Fruit fly (Drosophila melanogaster) whole organism, embryonic: ENCODE results near the gene CG3726.
A peak's percentile ranks its signal among the peaks of the same experiment; 100 is the strongest.

Experiments
- B-H1 ChIP-seq: fragments of 200-800 bp; sonication (Bioruptor generic); IDR thresholded peaks from 3 replicates; pipeline ENCODE4 v1.3.6; 2022; ENCODE audit warnings: missing biosample characterization, missing genetic modification characterization
- Blimp-1 ChIP-seq: fragments of 200-800 bp; sonication (Bioruptor generic); optimal IDR thresholded peaks from 3 replicates; lab custom pipeline; 2018; ENCODE audit warnings: missing biosample characterization, missing genetic modification characterization, mild to moderate bottlenecking, moderate library complexity, missing genetic modification reagents
- CG10267 ChIP-seq: fragments of 200-800 bp; sonication (Bioruptor generic); optimal IDR thresholded peaks from 2 replicates; lab custom pipeline; 2018; ENCODE audit warnings: missing biosample characterization, mild to moderate bottlenecking, missing genetic modification characterization, moderate library complexity
- CG10321 ChIP-seq: fragments of 200-800 bp; sonication (Bioruptor generic); IDR thresholded peaks from 2 replicates; pipeline ENCODE4 v1.3.6; 2022; ENCODE audit warnings: missing biosample characterization, missing genetic modification characterization
- CG11247 ChIP-seq: fragments of 200-800 bp; sonication (Bioruptor generic); IDR thresholded peaks from 2 replicates; pipeline ENCODE4 v1.3.6; 2022; ENCODE audit warnings: missing biosample characterization, missing genetic modification characterization
- CG12299 ChIP-seq: fragments of 200-800 bp; sonication (Bioruptor generic); optimal IDR thresholded peaks from 2 replicates; lab custom pipeline; 2018; ENCODE audit warnings: missing biosample characterization, mild to moderate bottlenecking, missing genetic modification characterization
- CG1233 ChIP-seq: fragments of 200-800 bp; sonication (Bioruptor generic); optimal IDR thresholded peaks from 4 replicates; lab custom pipeline; 2018; ENCODE audit warnings: missing biosample characterization, mild to moderate bottlenecking, missing genetic modification characterization
- CG13894 ChIP-seq: fragments of 200-800 bp; sonication (Bioruptor generic); optimal IDR thresholded peaks from 3 replicates; lab custom pipeline; 2018; ENCODE audit warnings: missing biosample characterization, mild to moderate bottlenecking, missing genetic modification characterization, moderate library complexity
- CG14860 ChIP-seq: fragments of 200-800 bp; sonication (Bioruptor generic); IDR thresholded peaks from 3 replicates; pipeline ENCODE4 v1.3.6; 2022; ENCODE audit warnings: missing biosample characterization, missing genetic modification characterization; ENCODE audit not compliant: partially characterized antibody
- CG15479 ChIP-seq: fragments of 200-800 bp; sonication (Bioruptor generic); optimal IDR thresholded peaks from 3 replicates; lab custom pipeline; 2019; ENCODE audit warnings: missing biosample characterization, mild to moderate bottlenecking, missing genetic modification characterization, moderate library complexity
- CG1603 ChIP-seq: fragments of 200-800 bp; sonication (Bioruptor generic); optimal IDR thresholded peaks from 2 replicates; lab custom pipeline; 2019; ENCODE audit warnings: missing biosample characterization, mild to moderate bottlenecking, missing genetic modification characterization, moderate library complexity
- CG16813 ChIP-seq: fragments of 200-800 bp; sonication (Bioruptor generic); IDR thresholded peaks from 3 replicates; pipeline ENCODE4 v1.3.6; 2022; ENCODE audit warnings: missing biosample characterization, missing genetic modification characterization; ENCODE audit not compliant: partially characterized antibody
- CG17912 ChIP-seq: fragments of 200-800 bp; sonication (Bioruptor generic); optimal IDR thresholded peaks from 2 replicates; lab custom pipeline; 2018; ENCODE audit warnings: missing biosample characterization, mild to moderate bottlenecking, missing genetic modification characterization
- CG33557 ChIP-seq: fragments of 200-800 bp; sonication (Bioruptor generic); optimal IDR thresholded peaks from 2 replicates; lab custom pipeline; 2019; ENCODE audit warnings: missing biosample characterization, mild to moderate bottlenecking, missing genetic modification characterization, moderate library complexity
- CG3407 ChIP-seq: fragments of 200-800 bp; sonication (Bioruptor generic); optimal IDR thresholded peaks from 2 replicates; lab custom pipeline; 2018; ENCODE audit warnings: missing biosample characterization, mild to moderate bottlenecking, missing genetic modification characterization
- CG6254 ChIP-seq: fragments of 200-800 bp; sonication (Bioruptor generic); optimal IDR thresholded peaks from 3 replicates; lab custom pipeline; 2017; ENCODE audit warnings: mild to moderate bottlenecking, missing biosample characterization, missing genetic modification reagents, missing genetic modification characterization
- CG6654 ChIP-seq: fragments of 200-800 bp; sonication (Bioruptor generic); optimal IDR thresholded peaks from 2 replicates; lab custom pipeline; 2017; ENCODE audit warnings: missing biosample characterization, mild to moderate bottlenecking, missing genetic modification characterization
- CG6765 ChIP-seq: fragments of 200-800 bp; sonication (Bioruptor generic); optimal IDR thresholded peaks from 3 replicates; lab custom pipeline; 2017; ENCODE audit warnings: missing biosample characterization, mild to moderate bottlenecking, missing genetic modification characterization
- CG8089 ChIP-seq: fragments of 200-800 bp; sonication (Bioruptor generic); optimal IDR thresholded peaks from 3 replicates; lab custom pipeline; 2016; ENCODE audit warnings: missing biosample characterization, missing genetic modification characterization
- CG8765 ChIP-seq: fragments of 200-800 bp; sonication (Bioruptor generic); IDR thresholded peaks from 2 replicates; pipeline ENCODE4 v1.3.6; 2022; ENCODE audit warnings: missing biosample characterization, missing genetic modification characterization
- CG9437 ChIP-seq: fragments of 200-800 bp; sonication (Bioruptor generic); optimal IDR thresholded peaks from 2 replicates; lab custom pipeline; 2018; ENCODE audit warnings: missing biosample characterization, mild to moderate bottlenecking, missing genetic modification characterization
- Dbx ChIP-seq: fragments of 200-800 bp; sonication (Bioruptor generic); IDR thresholded peaks from 3 replicates; pipeline ENCODE4 v1.3.6; 2022; ENCODE audit warnings: missing biosample characterization, missing genetic modification characterization
- Deaf1 ChIP-seq: fragments of 200-800 bp; optimal IDR thresholded peaks from 3 replicates; lab custom pipeline; 2019; ENCODE audit warnings: missing biosample characterization, mild to moderate bottlenecking, missing genetic modification characterization, moderate library complexity
- E2f2 ChIP-seq: fragments of 200-800 bp; sonication (Bioruptor generic); IDR thresholded peaks from 2 replicates; pipeline ENCODE4 v1.3.6; 2022; ENCODE audit warnings: missing biosample characterization, missing genetic modification characterization
- ERR ChIP-seq: fragments of 200-800 bp; sonication (Bioruptor generic); optimal IDR thresholded peaks from 2 replicates; lab custom pipeline; 2016; ENCODE audit warnings: missing biosample characterization, missing genetic modification characterization
- Hey ChIP-seq: fragments of 200-800 bp; sonication (Bioruptor generic); optimal IDR thresholded peaks from 3 replicates; lab custom pipeline; 2018; ENCODE audit warnings: missing biosample characterization, mild to moderate bottlenecking, missing genetic modification characterization
- Hr39 ChIP-seq: fragments of >200 bp; optimal IDR thresholded peaks from 2 replicates; lab custom pipeline; 2017
- Lim3 ChIP-seq: fragments of 200-800 bp; sonication (Bioruptor generic); IDR thresholded peaks from 2 replicates; pipeline ENCODE4 v1.3.6; 2022; ENCODE audit warnings: missing biosample characterization, missing genetic modification characterization
- Meics ChIP-seq: fragments of 200-800 bp; sonication (Bioruptor generic); optimal IDR thresholded peaks from 2 replicates; lab custom pipeline; 2017; ENCODE audit warnings: missing biosample characterization, mild to moderate bottlenecking, missing genetic modification characterization
- Sry-δ ChIP-seq: fragments of 200-800 bp; sonication (Bioruptor generic); optimal IDR thresholded peaks from 2 replicates; lab custom pipeline; 2016; ENCODE audit warnings: missing biosample characterization, missing genetic modification characterization
- bigmax ChIP-seq: fragments of 200-800 bp; sonication (Bioruptor generic); optimal IDR thresholded peaks from 2 replicates; lab custom pipeline; 2018; ENCODE audit warnings: missing biosample characterization, mild to moderate bottlenecking, missing genetic modification characterization
- br ChIP-seq: fragments of >200 bp; optimal IDR thresholded peaks from 2 replicates; lab custom pipeline; 2017
- bsh ChIP-seq, 2 experiments: fragments of 200-800 bp; sonication (Bioruptor generic); optimal IDR thresholded peaks; 2 replicates each; lab custom pipeline; 2017 to 2018; ENCODE audit warnings: mild to moderate bottlenecking in 2 of 2, missing biosample characterization in 2 of 2, missing genetic modification characterization in 2 of 2, moderate library complexity in 1 of 2
- cato ChIP-seq: fragments of 200-800 bp; sonication (Bioruptor generic); optimal IDR thresholded peaks from 2 replicates; lab custom pipeline; 2016; ENCODE audit warnings: missing biosample characterization, missing genetic modification characterization, borderline replicate concordance
- ci ChIP-seq: fragments of 200-800 bp; sonication (Bioruptor generic); IDR thresholded peaks from 3 replicates; pipeline ENCODE4 v1.3.6; 2022; ENCODE audit warnings: missing biosample characterization, missing genetic modification characterization
- dpn ChIP-seq, 2 experiments: fragments of 200-800 bp; sonication (Bioruptor generic); optimal IDR thresholded peaks; 3 replicates each; lab custom pipeline; 2016; ENCODE audit warnings: missing biosample characterization in 2 of 2, missing genetic modification characterization in 2 of 2
- hbn ChIP-seq: fragments of 200-800 bp; sonication (Bioruptor generic); IDR thresholded peaks from 2 replicates; pipeline ENCODE4 v1.3.6; 2022; ENCODE audit warnings: missing biosample characterization, missing genetic modification characterization; ENCODE audit not compliant: partially characterized antibody
- klu ChIP-seq: fragments of 200-800 bp; sonication (Bioruptor generic); IDR thresholded peaks from 2 replicates; pipeline ENCODE4 v1.3.6; 2022; ENCODE audit warnings: missing biosample characterization, missing genetic modification characterization
- odd ChIP-seq: fragments of 200-800 bp; sonication (Bioruptor generic); optimal IDR thresholded peaks from 2 replicates; lab custom pipeline; 2017; ENCODE audit warnings: missing biosample characterization, mild to moderate bottlenecking, missing genetic modification characterization
- p53 ChIP-seq: fragments of 200-800 bp; sonication (Bioruptor generic); optimal IDR thresholded peaks from 2 replicates; lab custom pipeline; 2016; ENCODE audit warnings: missing biosample characterization, missing genetic modification characterization
- peb ChIP-seq: fragments of 200-800 bp; sonication (Bioruptor generic); IDR thresholded peaks from 2 replicates; pipeline ENCODE4 v1.3.6; 2022; ENCODE audit warnings: missing biosample characterization, missing genetic modification characterization
- pita ChIP-seq: fragments of 200-800 bp; sonication (Bioruptor generic); optimal IDR thresholded peaks from 2 replicates; lab custom pipeline; 2017; ENCODE audit warnings: missing biosample characterization, mild to moderate bottlenecking, missing genetic modification characterization
- prd ChIP-seq, 3 experiments: fragments of >200 bp in 2 of 3; fragments of 200-800 bp in 1 of 3; sonication (Bioruptor generic) in 1 of 3; optimal IDR thresholded peaks in 2 of 3; IDR thresholded peaks in 1 of 3; 2 replicates in 2 of 3; 3 replicates in 1 of 3; pipeline versions ENCODE4 v1.3.6 to Lab custom; 2017 to 2022; ENCODE audit warnings: missing biosample characterization in 1 of 3, missing genetic modification characterization in 1 of 3
- rib ChIP-seq: fragments of 200-800 bp; sonication (Bioruptor generic); IDR thresholded peaks from 2 replicates; pipeline ENCODE4 v1.3.6; 2022; ENCODE audit warnings: missing biosample characterization, missing genetic modification characterization
- sens ChIP-seq: fragments of 200-800 bp; sonication (Bioruptor generic); peaks from one replicate; lab custom pipeline; 2016; ENCODE audit warnings: missing biosample characterization, missing genetic modification characterization
- sim ChIP-seq: fragments of 200-800 bp; sonication (Bioruptor generic); IDR thresholded peaks from 2 replicates; pipeline ENCODE4 v1.3.6; 2022; ENCODE audit warnings: missing biosample characterization, missing genetic modification characterization
- sisA ChIP-seq: fragments of 200-800 bp; sonication (Bioruptor generic); IDR thresholded peaks from 2 replicates; pipeline ENCODE4 v1.3.6; 2022; ENCODE audit warnings: missing biosample characterization, missing genetic modification characterization
- slp2 ChIP-seq: fragments of 200-800 bp; sonication (Bioruptor generic); optimal IDR thresholded peaks from 2 replicates; lab custom pipeline; 2016; ENCODE audit warnings: missing biosample characterization, missing genetic modification characterization
- so ChIP-seq: fragments of 200-800 bp; sonication (Bioruptor generic); IDR thresholded peaks from 3 replicates; pipeline ENCODE4 v1.3.6; 2022; ENCODE audit warnings: missing biosample characterization, missing genetic modification characterization

The CG3726 gene

dm6 chrX:5895821-5896550 lies 20.9 kb upstream of the CG3726 start (continued):
- peak; percentile 45; the same call in 1 of the 2 replicates for TF ChIP-seq rib (GFP tag; lab: Robert Waterston, UW)
- TF ChIP-seq CG1603 (tag; lab: Kevin White, UChicago) = peak; percentile 96
- TF ChIP-seq sisA = peak; percentile 96
- TF ChIP-seq p53 = peak; percentile 75
- TF ChIP-seq klu (GFP tag; lab: Robert Waterston, UW) = peak; percentile 74
- TF ChIP-seq CG6254 (GFP tag; lab: Kevin White, UChicago) = peak; percentile 92
- TF ChIP-seq CG8089 (GFP tag; lab: Kevin White, UChicago) = peak; percentile 88
- no peak for TF ChIP-seq hbn
- TF ChIP-seq CG13894 (tag; lab: Kevin White, UChicago) = no peak
- TF ChIP-seq CG15479 = no peak
- peak; percentile 79 for TF ChIP-seq cato
- peak; percentile 99 for TF ChIP-seq sens (GFP tag; lab: Kevin White, UChicago)
- peak; percentile 60; the same call in 2 of the 3 replicates for TF ChIP-seq Dbx (GFP tag; lab: Robert Waterston, UW)
- TF ChIP-seq CG6765 = peak; percentile 29
- no peak for TF ChIP-seq bigmax (GFP tag; lab: Kevin White, UChicago)
- peak; percentile 91 for TF ChIP-seq B-H1 (GFP tag; lab: Robert Waterston, UW)
- no peak for TF ChIP-seq prd (optimal IDR thresholded peaks at IDR 0.05; lab: Kevin White, UChicago)
- peak; percentile 92 for TF ChIP-seq prd (GFP tag; IDR thresholded peaks at IDR 0.05; lab: Robert Waterston, UW)
- TF ChIP-seq so (GFP tag; lab: Robert Waterston, UW) = peak; percentile 90
- peak; percentile 92 for TF ChIP-seq sim (GFP tag; lab: Robert Waterston, UW)
- TF ChIP-seq CG17912 = no peak
- peak; percentile 83 for TF ChIP-seq CG1233 (GFP tag; lab: Kevin White, UChicago)
- peak; percentile 97 for TF ChIP-seq ci (GFP tag; lab: Robert Waterston, UW)
- TF ChIP-seq CG10321 (GFP tag; lab: Robert Waterston, UW) = peak; percentile 72
- TF ChIP-seq Hey (tag; lab: Kevin White, UChicago) = peak; percentile 14
- no peak for TF ChIP-seq Hr39 (lab: Kevin White, UChicago)
- TF ChIP-seq pita (GFP tag; lab: Kevin White, UChicago) = no peak
- TF ChIP-seq br (lab: Kevin White, UChicago) = no peak
- TF ChIP-seq CG9437 (GFP tag; lab: Kevin White, UChicago) = peak; percentile 66
- peak; percentile 83 for TF ChIP-seq odd (GFP tag; lab: Kevin White, UChicago)
- TF ChIP-seq CG6654 (GFP tag; lab: Kevin White, UChicago) = peak; percentile 76
- peak; percentile 50 for TF ChIP-seq Deaf1 (tag; lab: Kevin White, UChicago)
- peak; percentile 78 for TF ChIP-seq CG10267 (tag; lab: Kevin White, UChicago)
- TF ChIP-seq CG8765 = peak; percentile 69
- peak; percentile 82 for TF ChIP-seq Meics (GFP tag; lab: Kevin White, UChicago)
- peak; percentile 88 to 93 for TF ChIP-seq dpn (GFP tag; optimal IDR thresholded peaks at IDR 0.05; lab: Kevin White, UChicago)
- peak; percentile 34 for TF ChIP-seq CG33557 (GFP tag; lab: Kevin White, UChicago)
- TF ChIP-seq CG16813 (GFP tag; lab: Robert Waterston, UW) = no peak
- TF ChIP-seq Lim3 (GFP tag; lab: Robert Waterston, UW) = peak; percentile 78
- TF ChIP-seq ERR (GFP tag; lab: Kevin White, UChicago) = peak; percentile 81
- TF ChIP-seq bsh (GFP tag; optimal IDR thresholded peaks at IDR 0.05; lab: Kevin White, UChicago) = peak; percentile 95 to 98
- TF ChIP-seq Sry-δ = peak; percentile 65
- peak; percentile 91 for TF ChIP-seq Blimp-1 (GFP tag; lab: Kevin White, UChicago)
- no peak for TF ChIP-seq CG14860
- TF ChIP-seq CG3407 (GFP tag; lab: Kevin White, UChicago) = peak; percentile 87
- peak; percentile 84 for TF ChIP-seq CG11247 (GFP tag; lab: Robert Waterston, UW)
- TF ChIP-seq peb (GFP tag; lab: Robert Waterston, UW) = peak; percentile 91
- TF ChIP-seq slp2 (GFP tag; lab: Kevin White, UChicago) = peak; percentile 91
- peak; percentile 70; the same call in 1 of the 2 replicates for TF ChIP-seq E2f2 (GFP tag; lab: Robert Waterston, UW)
- peak; percentile 75 for TF ChIP-seq CG12299 (tag; lab: Kevin White, UChicago)
